Worm (Caenorhabditis elegans) whole organism, mixed stage, embryonic: ENCODE data around the gene catp-2.

ENCODE experiments used
- elt-1 ChIP-seq: sonication (generic microtip); optimal IDR thresholded peaks from 2 replicates; lab custom pipeline; 2017; ENCODE audit warnings: missing genetic modification characterization, mild to moderate bottlenecking, missing compliant biosample characterization, antibody characterized with exemption, moderate library complexity, borderline replicate concordance; ENCODE audit not compliant: insufficient read depth
- elt-3 ChIP-seq: fragments of 150-350 bp; optimal IDR thresholded peaks from 2 replicates; lab custom pipeline; 2014; ENCODE audit warnings: missing biosample characterization, missing genetic modification characterization
- ham-2 ChIP-seq: fragments of 200-800 bp; sonication (Bioruptor generic); optimal IDR thresholded peaks from 2 replicates; lab custom pipeline; 2018; ENCODE audit warnings: mild to moderate bottlenecking, missing genetic modification characterization, missing compliant biosample characterization
- nhr-28 ChIP-seq: fragments of 150-350 bp; optimal IDR thresholded peaks from 2 replicates; lab custom pipeline; 2014; ENCODE audit warnings: missing biosample characterization, missing genetic modification characterization
- snpc-4 ChIP-seq: fragments of 150-350 bp; optimal IDR thresholded peaks from 2 replicates; lab custom pipeline; 2014; ENCODE audit warnings: missing biosample characterization, missing genetic modification characterization
- unc-62 ChIP-seq: fragments of 150-350 bp; optimal IDR thresholded peaks from 2 replicates; lab custom pipeline; 2014; ENCODE audit warnings: missing biosample characterization, missing genetic modification reagents, missing genetic modification characterization
- zip-8 ChIP-seq: fragments of 150-350 bp; optimal IDR thresholded peaks from 2 replicates; lab custom pipeline; 2014; ENCODE audit warnings: missing biosample characterization, missing genetic modification characterization
- ztf-11 ChIP-seq: fragments of 150-350 bp; optimal IDR thresholded peaks from 2 replicates; lab custom pipeline; 2014; ENCODE audit warnings: missing biosample characterization, missing genetic modification characterization

- TF ChIP-seq elt-1, result no peak
- no peak for TF ChIP-seq nhr-28 (tag; lab: Kevin White, UChicago)
- TF ChIP-seq ztf-11, result no peak
- no peak for TF ChIP-seq ham-2 (GFP tag; lab: Kevin White, UChicago)
- no peak for TF ChIP-seq unc-62 (GFP tag; lab: Kevin White, UChicago)
- no peak for TF ChIP-seq elt-3
- no peak for TF ChIP-seq zip-8 (tag; lab: Kevin White, UChicago)
- TF ChIP-seq snpc-4 (tag; lab: Kevin White, UChicago), result no peak
These were observed 45.0 kb upstream of the catp-2 start, which contains the start of gene ugt-12 for ce11 chrV:4889477-4889876.
